Worm (Caenorhabditis elegans) whole organism, young adult: ENCODE data around the gene Y53C12A.7.

Source experiments
- B0261.1 ChIP-seq: sonication (generic microtip); optimal IDR thresholded peaks from 2 replicates; lab custom pipeline; 2016; ENCODE audit warnings: mild to moderate bottlenecking, missing genetic modification characterization, moderate library complexity, missing compliant biosample characterization
- F23B12.7 ChIP-seq: sonication (generic microtip); optimal IDR thresholded peaks from 2 replicates; lab custom pipeline; 2017; ENCODE audit warnings: missing genetic modification characterization, mild to moderate bottlenecking, missing compliant biosample characterization, antibody characterized with exemption, moderate library complexity; ENCODE audit not compliant: insufficient read depth
- F33H1.4 ChIP-seq: fragments of 200-800 bp; sonication (Bioruptor generic); IDR thresholded peaks from 2 replicates; pipeline ENCODE4 v1.3.6; 2022; ENCODE audit warnings: missing genetic modification reagents, missing genetic modification characterization, missing compliant biosample characterization
- F39B2.1 ChIP-seq: fragments of 200-800 bp; sonication (Bioruptor generic); IDR thresholded peaks from 2 replicates; pipeline ENCODE4 v1.3.6; 2022; ENCODE audit warnings: missing genetic modification reagents, missing genetic modification characterization, missing compliant biosample characterization
- F57A8.1 ChIP-seq: fragments of 200-800 bp; sonication (Bioruptor generic); optimal IDR thresholded peaks from 2 replicates; lab custom pipeline; 2018; ENCODE audit warnings: mild to moderate bottlenecking, missing genetic modification characterization, moderate library complexity, missing compliant biosample characterization
- F57C9.4 ChIP-seq: sonication (generic microtip); optimal IDR thresholded peaks from 2 replicates; lab custom pipeline; 2017; ENCODE audit warnings: mild to moderate bottlenecking, missing genetic modification characterization, missing compliant biosample characterization
- Y53F4B.3 ChIP-seq: fragments of 200-800 bp; sonication (Bioruptor generic); IDR thresholded peaks from 2 replicates; pipeline ENCODE4 v1.3.6; 2022; ENCODE audit warnings: missing genetic modification reagents, missing genetic modification characterization, missing compliant biosample characterization
- Y53G8AR.9 ChIP-seq: fragments of 200-800 bp; sonication (Bioruptor generic); conservative IDR thresholded peaks from 2 replicates; pipeline ENCODE4 v1.3.6; 2022; ENCODE audit warnings: missing genetic modification reagents, missing genetic modification characterization, missing compliant biosample characterization
- aptf-2 ChIP-seq: fragments of 200-800 bp; sonication (Bioruptor generic); conservative IDR thresholded peaks from 2 replicates; pipeline ENCODE4 v1.3.6; 2022; ENCODE audit warnings: missing genetic modification reagents, missing genetic modification characterization, missing compliant biosample characterization
- atf-7 ChIP-seq: sonication (generic microtip); optimal IDR thresholded peaks from 2 replicates; lab custom pipeline; 2017; ENCODE audit warnings: mild to moderate bottlenecking, missing genetic modification characterization, missing compliant biosample characterization
- attf-5 ChIP-seq: fragments of 200-800 bp; sonication (Bioruptor generic); optimal IDR thresholded peaks from 2 replicates; lab custom pipeline; 2018; ENCODE audit warnings: mild to moderate bottlenecking, missing genetic modification characterization, missing compliant biosample characterization
- ccch-3 ChIP-seq: fragments of 200-800 bp; sonication (Bioruptor generic); optimal IDR thresholded peaks from 2 replicates; lab custom pipeline; 2018; ENCODE audit warnings: mild to moderate bottlenecking, missing genetic modification characterization, missing compliant biosample characterization
- die-1 ChIP-seq: sonication (generic microtip); optimal IDR thresholded peaks from 2 replicates; lab custom pipeline; 2016; ENCODE audit warnings: missing genotype, mild to moderate bottlenecking, missing genetic modification characterization, missing compliant biosample characterization
- dpl-1 ChIP-seq: fragments of 150-350 bp; optimal IDR thresholded peaks from 2 replicates; lab custom pipeline; 2014; ENCODE audit warnings: missing biosample characterization, missing genetic modification reagents, missing genetic modification characterization
- ekl-4 ChIP-seq: fragments of 200-800 bp; sonication (Bioruptor generic); IDR thresholded peaks from 2 replicates; pipeline ENCODE4 v1.3.6; 2022; ENCODE audit warnings: missing genetic modification reagents, missing genetic modification characterization, missing compliant biosample characterization
- him-1 ChIP-seq: sonication (generic microtip); optimal IDR thresholded peaks from 2 replicates; lab custom pipeline; 2016; ENCODE audit warnings: missing genotype, missing genetic modification reagents, missing genetic modification characterization, missing compliant biosample characterization
- hmg-1.2 ChIP-seq: fragments of 200-800 bp; sonication (Bioruptor generic); IDR thresholded peaks from 2 replicates; pipeline ENCODE4 v1.3.6; 2022; ENCODE audit warnings: missing genetic modification reagents, missing genetic modification characterization, missing compliant biosample characterization
- hmg-20 ChIP-seq: fragments of 200-800 bp; sonication (Bioruptor generic); IDR thresholded peaks from 2 replicates; pipeline ENCODE4 v1.3.6; 2022; ENCODE audit warnings: missing genetic modification reagents, missing genetic modification characterization, missing compliant biosample characterization
- hrde-1 ChIP-seq: sonication (generic microtip); optimal IDR thresholded peaks from 2 replicates; lab custom pipeline; 2016; ENCODE audit warnings: missing genetic modification characterization, mild to moderate bottlenecking, missing compliant biosample characterization, moderate library complexity, missing genotype, missing genetic modification reagents, borderline replicate concordance
- lag-1 ChIP-seq: fragments of 200-800 bp; sonication (Bioruptor generic); IDR thresholded peaks from 2 replicates; pipeline ENCODE4 v1.3.6; 2022; ENCODE audit warnings: missing genetic modification reagents, missing genetic modification characterization, missing compliant biosample characterization
- lin-26 ChIP-seq: fragments of 200-800 bp; sonication (Bioruptor generic); IDR thresholded peaks from 2 replicates; pipeline ENCODE4 v1.3.6; 2022; ENCODE audit warnings: missing genetic modification reagents, missing genetic modification characterization, missing compliant biosample characterization
- lin-35 ChIP-seq, 3 experiments: fragments of 150-350 bp in 2 of 3; sonication (generic microtip) in 1 of 3; optimal IDR thresholded peaks; 2 replicates each; lab custom pipeline; 2014 to 2018; ENCODE audit warnings: missing biosample characterization in 3 of 3, missing genetic modification characterization in 3 of 3, missing genetic modification reagents in 3 of 3
- lin-54 ChIP-seq: fragments of 200-800 bp; sonication (Bioruptor generic); optimal IDR thresholded peaks from 2 replicates; lab custom pipeline; 2018; ENCODE audit warnings: mild to moderate bottlenecking, missing genetic modification characterization, missing compliant biosample characterization
- lsl-1 ChIP-seq: fragments of 200-800 bp; sonication (Bioruptor generic); optimal IDR thresholded peaks from 2 replicates; lab custom pipeline; 2018; ENCODE audit warnings: mild to moderate bottlenecking, missing genetic modification characterization, moderate library complexity, missing compliant biosample characterization
- madf-6 ChIP-seq: fragments of 200-800 bp; sonication (Bioruptor generic); IDR thresholded peaks from 2 replicates; pipeline ENCODE4 v1.3.6; 2022; ENCODE audit warnings: missing genetic modification reagents, missing genetic modification characterization, missing compliant biosample characterization
- mel-28 ChIP-seq: sonication (generic microtip); optimal IDR thresholded peaks from 2 replicates; lab custom pipeline; 2016; ENCODE audit warnings: borderline replicate concordance, mild to moderate bottlenecking, missing genetic modification characterization, missing compliant biosample characterization
- nhr-179 ChIP-seq: sonication (generic microtip); optimal IDR thresholded peaks from 2 replicates; lab custom pipeline; 2016; ENCODE audit warnings: mild to moderate bottlenecking, missing genetic modification characterization, missing compliant biosample characterization
- nhr-90 ChIP-seq: sonication (generic microtip); optimal IDR thresholded peaks from 2 replicates; lab custom pipeline; 2016; ENCODE audit warnings: missing genotype, mild to moderate bottlenecking, missing genetic modification characterization, missing compliant biosample characterization
- rpc-1 ChIP-seq, 2 experiments: fragments of 150-350 bp in 1 of 2; sonication (generic microtip) in 1 of 2; optimal IDR thresholded peaks; 2 replicates each; lab custom pipeline; 2014 to 2018; ENCODE audit warnings: missing biosample characterization in 1 of 2, missing genetic modification characterization in 1 of 2, missing genetic modification reagents in 1 of 2, missing genotype in 1 of 2
- sea-2 ChIP-seq: fragments of 200-800 bp; sonication (Bioruptor generic); IDR thresholded peaks from 2 replicates; pipeline ENCODE4 v1.3.6; 2022; ENCODE audit warnings: missing genetic modification characterization, missing compliant biosample characterization
- snpc-3.4 ChIP-seq: sonication (generic microtip); optimal IDR thresholded peaks from 2 replicates; lab custom pipeline; 2017; ENCODE audit warnings: missing genetic modification characterization, mild to moderate bottlenecking, missing compliant biosample characterization, antibody characterized with exemption, moderate library complexity, missing genotype, missing genetic modification reagents
- snpc-4 ChIP-seq, 5 experiments: fragments of 150-350 bp in 1 of 5; sonication (generic microtip) in 4 of 5; optimal IDR thresholded peaks; 2 replicates each; lab custom pipeline; 2014 to 2018; ENCODE audit warnings: missing genetic modification characterization in 5 of 5, missing biosample characterization in 3 of 5, antibody characterized with exemption in 2 of 5, mild to moderate bottlenecking in 2 of 5, missing compliant biosample characterization in 2 of 5, missing genotype in 2 of 5, moderate library complexity in 2 of 5, missing genetic modification reagents in 1 of 5
- sptf-2 ChIP-seq: fragments of 200-800 bp; sonication (Bioruptor generic); optimal IDR thresholded peaks from 2 replicates; lab custom pipeline; 2018; ENCODE audit warnings: mild to moderate bottlenecking, missing genetic modification characterization, missing compliant biosample characterization
- tbp1 ChIP-seq: fragments of 200-800 bp; sonication (Bioruptor generic); optimal IDR thresholded peaks from 2 replicates; lab custom pipeline; 2018; ENCODE audit warnings: mild to moderate bottlenecking, missing genetic modification characterization, missing compliant biosample characterization
- xnd-1 ChIP-seq: sonication (generic microtip); optimal IDR thresholded peaks from 2 replicates; lab custom pipeline; 2016; ENCODE audit warnings: missing genotype, missing genetic modification reagents, missing genetic modification characterization, missing compliant biosample characterization
- ztf-18 ChIP-seq: sonication (generic microtip); optimal IDR thresholded peaks from 2 replicates; lab custom pipeline; 2016; ENCODE audit warnings: missing genotype, mild to moderate bottlenecking, missing genetic modification characterization, missing compliant biosample characterization
- ztf-22 ChIP-seq: fragments of 200-800 bp; sonication (Bioruptor generic); optimal IDR thresholded peaks from 2 replicates; lab custom pipeline; 2018; ENCODE audit warnings: mild to moderate bottlenecking, missing genetic modification characterization, moderate library complexity, missing compliant biosample characterization
- ztf-25 ChIP-seq: fragments of 200-800 bp; sonication (Bioruptor generic); IDR thresholded peaks from 2 replicates; pipeline ENCODE4 v1.3.6; 2022; ENCODE audit warnings: missing genetic modification reagents, missing genetic modification characterization, missing compliant biosample characterization
- ztf-28 ChIP-seq: fragments of 200-800 bp; sonication (Bioruptor generic); IDR thresholded peaks from 2 replicates; pipeline ENCODE4 v1.3.6; 2022; ENCODE audit warnings: missing genetic modification reagents, missing genetic modification characterization, missing compliant biosample characterization

Gene Y53C12A.7

ce11 chrII:9713083-9713482, 12.7 kb downstream of the Y53C12A.7 start (continued):
- no peak for TF ChIP-seq F57A8.1 (GFP tag; lab: Kevin White, UChicago)
- TF ChIP-seq hmg-1.2 = peak; percentile 41; the same call in 1 of the 2 replicates
- TF ChIP-seq ztf-25 (GFP tag; lab: Robert Waterston, UW) = peak; percentile 71; the same call in 1 of the 2 replicates
- peak; percentile 7 for TF ChIP-seq snpc-4 (GFP tag; optimal IDR thresholded peaks at IDR 0.05; lab: Kevin White, UChicago)
- TF ChIP-seq snpc-4 (tag; optimal IDR thresholded peaks at IDR 0.05; lab: Kevin White, UChicago) = peak in 2 of 4 experiments; percentile 19 to 46
- no peak for TF ChIP-seq sea-2
- TF ChIP-seq ztf-28 (GFP tag; lab: Robert Waterston, UW) = 0 out of 2 replicates have a peak, but pooled peaks have one; percentile 25
- no peak for TF ChIP-seq F57C9.4 (tag; lab: Kevin White, UChicago)
- TF ChIP-seq F23B12.7 (tag; lab: Kevin White, UChicago) = peak; percentile 71
- peak; percentile 58 for TF ChIP-seq die-1 (tag; lab: Kevin White, UChicago)
- no peak for TF ChIP-seq lin-35 (GFP tag; optimal IDR thresholded peaks at IDR 0.05; lab: Kevin White, UChicago)
- no peak for TF ChIP-seq xnd-1 (tag; lab: Kevin White, UChicago)
- peak; percentile 33 for TF ChIP-seq attf-5 (GFP tag; lab: Kevin White, UChicago)
- no peak for TF ChIP-seq sptf-2
- no peak for TF ChIP-seq mel-28 (tag; lab: Kevin White, UChicago)
- TF ChIP-seq lsl-1 = peak; percentile 23
- peak; percentile 20; the same call in 1 of the 2 replicates for TF ChIP-seq Y53F4B.3 (GFP tag; lab: Robert Waterston, UW)
- TF ChIP-seq hmg-20 (GFP tag; lab: Robert Waterston, UW) = no peak
- peak; percentile 55 for TF ChIP-seq snpc-3.4 (tag; lab: Kevin White, UChicago)
- TF ChIP-seq B0261.1 = peak; percentile 70
- TF ChIP-seq aptf-2 (GFP tag; lab: Robert Waterston, UW) = no peak
- TF ChIP-seq ztf-22 (GFP tag; lab: Kevin White, UChicago) = no peak
- no peak for TF ChIP-seq atf-7 (tag; lab: Kevin White, UChicago)
- TF ChIP-seq ccch-3 (GFP tag; lab: Kevin White, UChicago) = no peak
- 0 out of 2 replicates have a peak, but pooled peaks have one; percentile 11 for TF ChIP-seq ekl-4 (GFP tag; lab: Robert Waterston, UW)
- peak; percentile 32 for TF ChIP-seq him-1 (tag; lab: Kevin White, UChicago)
- no peak for TF ChIP-seq F39B2.1 (GFP tag; lab: Robert Waterston, UW)
- no peak for TF ChIP-seq Y53G8AR.9 (GFP tag; lab: Robert Waterston, UW)
- TF ChIP-seq lin-26 (GFP tag; lab: Robert Waterston, UW) = peak; percentile 74
- peak; percentile 46 for TF ChIP-seq ztf-18
- no peak for TF ChIP-seq hrde-1 (tag; lab: Kevin White, UChicago)
- TF ChIP-seq tbp1 (GFP tag; lab: Kevin White, UChicago) = peak; percentile 95
- peak; percentile 35; the same call in 1 of the 2 replicates for TF ChIP-seq madf-6 (GFP tag; lab: Robert Waterston, UW)
- peak; percentile 20; the same call in 1 of the 2 replicates for TF ChIP-seq F33H1.4 (GFP tag; lab: Robert Waterston, UW)
- TF ChIP-seq nhr-90 (tag; lab: Kevin White, UChicago) = peak; percentile 35
- TF ChIP-seq dpl-1 = peak; percentile 13
- no peak for TF ChIP-seq nhr-179 (tag; lab: Kevin White, UChicago)
- TF ChIP-seq lin-54 (GFP tag; lab: Kevin White, UChicago) = peak; percentile 11
- TF ChIP-seq rpc-1 (optimal IDR thresholded peaks at IDR 0.05; lab: Kevin White, UChicago) = peak; percentile 73
- peak; percentile 94 for TF ChIP-seq rpc-1 (tag; optimal IDR thresholded peaks at IDR 0.05; lab: Kevin White, UChicago)
- TF ChIP-seq lag-1 (GFP tag; lab: Robert Waterston, UW) = no peak
